Worm (Caenorhabditis elegans) whole organism, L3 larva: ENCODE measurements around the gene mspn-1.

Source experiments
- aly-2 ChIP-seq: fragments of 150-350 bp; optimal IDR thresholded peaks from 2 replicates; lab custom pipeline; 2014; ENCODE audit warnings: missing biosample characterization, missing genetic modification characterization
- elt-1 ChIP-seq: fragments of 150-350 bp; optimal IDR thresholded peaks from 2 replicates; lab custom pipeline; 2014; ENCODE audit warnings: missing biosample characterization, missing genetic modification characterization
- elt-3 ChIP-seq, 3 experiments: fragments of 150-350 bp in 1 of 3; sonication (generic microtip) in 2 of 3; optimal IDR thresholded peaks; 2 replicates in 2 of 3; 4 replicates in 1 of 3; lab custom pipeline; 2014 to 2017; ENCODE audit warnings: missing biosample characterization in 3 of 3, missing genetic modification characterization in 3 of 3
- fkh-10 ChIP-seq: sonication (generic microtip); optimal IDR thresholded peaks from 2 replicates; lab custom pipeline; 2017; ENCODE audit warnings: missing biosample characterization, missing genetic modification reagents, missing genetic modification characterization
- jun-1 ChIP-seq: fragments of 150-350 bp; optimal IDR thresholded peaks from 2 replicates; lab custom pipeline; 2014; ENCODE audit warnings: missing biosample characterization, missing genetic modification reagents, missing genetic modification characterization
- mdl-1 ChIP-seq: fragments of 150-350 bp; optimal IDR thresholded peaks from 2 replicates; lab custom pipeline; 2014; ENCODE audit warnings: missing biosample characterization, missing genetic modification characterization
- nfya-1 ChIP-seq: sonication (generic microtip); optimal IDR thresholded peaks from 2 replicates; lab custom pipeline; 2017; ENCODE audit warnings: missing genetic modification characterization, mild to moderate bottlenecking, missing compliant biosample characterization, antibody characterized with exemption, moderate library complexity; ENCODE audit not compliant: insufficient read depth
- nhr-77 ChIP-seq: fragments of 150-350 bp; optimal IDR thresholded peaks from 2 replicates; lab custom pipeline; 2014; ENCODE audit warnings: missing biosample characterization, missing genetic modification characterization
- unc-62 ChIP-seq: fragments of 150-350 bp; sonication (generic microtip); optimal IDR thresholded peaks from 4 replicates; lab custom pipeline; 2014; ENCODE audit warnings: missing biosample characterization, missing genetic modification reagents, missing genetic modification characterization
- zag-1 ChIP-seq: fragments of 150-350 bp; optimal IDR thresholded peaks from 2 replicates; lab custom pipeline; 2014; ENCODE audit warnings: missing biosample characterization, missing genetic modification characterization
- ztf-11 ChIP-seq: fragments of 150-350 bp; optimal IDR thresholded peaks from 2 replicates; lab custom pipeline; 2014; ENCODE audit warnings: missing biosample characterization, missing genetic modification characterization

DNA sequence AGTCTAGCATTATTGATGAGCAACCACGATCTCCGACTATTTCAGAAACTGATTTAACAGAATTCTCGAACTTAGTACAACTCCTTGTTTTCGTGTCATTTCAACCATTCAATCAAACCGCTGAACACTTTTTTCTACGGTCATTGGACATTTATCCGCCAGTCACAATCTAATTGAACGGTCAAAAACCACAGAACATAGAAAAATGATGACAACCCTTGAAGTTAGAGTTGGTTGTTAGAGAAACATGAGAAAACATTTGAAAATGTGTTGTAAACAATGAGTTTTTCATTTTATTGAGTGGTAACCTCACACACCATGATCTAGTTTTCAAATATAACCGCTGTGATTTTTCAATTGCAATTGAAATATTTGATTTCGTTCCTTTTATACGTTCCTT lies 33.3 kb upstream of the mspn-1 start:
- TF ChIP-seq ztf-11 (no peak), nhr-77 (tag; lab: Kevin White, UChicago) (no peak), nfya-1 (no peak), aly-2 (no peak), fkh-10 (no peak), zag-1 (no peak), mdl-1 (no peak), elt-3 (tag; optimal IDR thresholded peaks at IDR 0.05; lab: Kevin White, UChicago) (no peak), jun-1 (no peak), unc-62 (no peak), elt-1 (tag; lab: Kevin White, UChicago) (no peak)
